Fruit fly (Drosophila melanogaster): Measurements from ENCODE around the gene CG34277.

CG34277 gene

dm6 chr3R:5387564-5387963 lies 18.2 kb downstream of the CG34277 start, which contains the start of gene CG14668:
Gene CG14668 (minus strand): TSS chr3R:5387664.
- peak; percentile 20 for TF ChIP-seq sens (GFP tag)
- TF ChIP-seq CG15269 (tag; optimal IDR thresholded peaks at IDR 0.05) = no peak

dm6 chr3R:5387996-5388395 lies 18.7 kb downstream of the CG34277 start:
- peak; percentile 47; the same call in 1 of the 3 replicates for TF ChIP-seq CG6791 (GFP tag; IDR thresholded peaks at IDR 0.05; ENCODE audit: partially characterized antibody)
- no peak for TF ChIP-seq CG11085 (GFP tag; IDR thresholded peaks at IDR 0.05)
- no peak for TF ChIP-seq CG10209 (GFP tag; optimal IDR thresholded peaks at IDR 0.05)
- no peak for TF ChIP-seq CG8924 (tag; optimal IDR thresholded peaks at IDR 0.05)
- peak; percentile 36; the same call in 1 of the 2 replicates for TF ChIP-seq seq (GFP tag; IDR thresholded peaks at IDR 0.05)
- peak; percentile 12; the same call in 1 of the 3 replicates for TF ChIP-seq CG16813 (GFP tag; IDR thresholded peaks at IDR 0.05; ENCODE audit: partially characterized antibody)
- TF ChIP-seq crp (GFP tag; optimal IDR thresholded peaks at IDR 0.05) = peak in 1 of 2 experiments; percentile 26
- 0 out of 2 replicates have a peak, but pooled peaks have one; percentile 21 for TF ChIP-seq nerfin-2 (GFP tag; IDR thresholded peaks at IDR 0.05; ENCODE audit: partially characterized antibody)
- TF ChIP-seq unc-4 (GFP tag; IDR thresholded peaks at IDR 0.05; ENCODE audit: partially characterized antibody) = 0 out of 2 replicates have a peak, but pooled peaks have one; percentile 36
- no peak for TF ChIP-seq ash1 (GFP tag; optimal IDR thresholded peaks at IDR 0.05)
- TF ChIP-seq ato (GFP tag; IDR thresholded peaks at IDR 0.05; ENCODE audit: partially characterized antibody) = 0 out of 2 replicates have a peak, but pooled peaks have one; percentile 17
- no peak for TF ChIP-seq psq (GFP tag; optimal IDR thresholded peaks at IDR 0.05)
- no peak for TF ChIP-seq dan (GFP tag; IDR thresholded peaks at IDR 0.05)
- 0 out of 4 replicates have a peak, but pooled peaks have one; percentile 77 for TF ChIP-seq chinmo (GFP tag; IDR thresholded peaks at IDR 0.05; ENCODE audit: partially characterized antibody)
- no peak for TF ChIP-seq CG11560 (tag; IDR thresholded peaks at IDR 0.05)
- 0 out of 3 replicates have a peak, but pooled peaks have one; percentile 42 for TF ChIP-seq Opbp (GFP tag; IDR thresholded peaks at IDR 0.05; ENCODE audit: partially characterized antibody)
- TF ChIP-seq Bdp1 (GFP tag; optimal IDR thresholded peaks at IDR 0.05) = peak; percentile 93
- TF ChIP-seq CG42726 (GFP tag; IDR thresholded peaks at IDR 0.05; ENCODE audit: partially characterized antibody) = 0 out of 2 replicates have a peak, but pooled peaks have one; percentile 9
- TF ChIP-seq knrl (GFP tag; IDR thresholded peaks at IDR 0.05; ENCODE audit: partially characterized antibody) = 0 out of 3 replicates have a peak, but pooled peaks have one; percentile 15
- TF ChIP-seq ewg (GFP tag; optimal IDR thresholded peaks at IDR 0.05) = peak; percentile 81
- TF ChIP-seq CG1024 (GFP tag; IDR thresholded peaks at IDR 0.05) = no peak
- no peak for TF ChIP-seq HLH3B (GFP tag; IDR thresholded peaks at IDR 0.05)
- TF ChIP-seq amos (GFP tag; IDR thresholded peaks at IDR 0.05; ENCODE audit: partially characterized antibody) = peak; percentile 31; the same call in 1 of the 2 replicates
- no peak for TF ChIP-seq MBD-R2 (GFP tag; IDR thresholded peaks at IDR 0.05)
- no peak for TF ChIP-seq repo (GFP tag; optimal IDR thresholded peaks at IDR 0.05)

dm6 chr3R:5389034-5389433 lies 19.7 kb downstream of the CG34277 start:
- TF ChIP-seq gfzf (GFP tag; optimal IDR thresholded peaks at IDR 0.05) (no peak), ssp (GFP tag; IDR thresholded peaks at IDR 0.05) (no peak), yki (optimal IDR thresholded peaks at IDR 0.05) (no peak), vvl (GFP tag; IDR thresholded peaks at IDR 0.05) (peak; percentile 15; the same call in 1 of the 2 replicates), CG8388 (GFP tag; optimal IDR thresholded peaks at IDR 0.05) (no peak), Hr78 (GFP tag; optimal IDR thresholded peaks at IDR 0.05) (peak in 1 of 2 experiments; percentile 76), CG3163 (GFP tag; optimal IDR thresholded peaks at IDR 0.05) (no peak), CG15269 (tag; optimal IDR thresholded peaks at IDR 0.05) (no peak), Abd-B (GFP tag; optimal IDR thresholded peaks at IDR 0.05) (no peak), CG12744 (GFP tag; optimal IDR thresholded peaks at IDR 0.05) (no peak), Side (GFP tag; optimal IDR thresholded peaks at IDR 0.05) (no peak), CG13775 (GFP tag; optimal IDR thresholded peaks at IDR 0.05) (no peak), Scr (GFP tag; IDR thresholded peaks at IDR 0.05; ENCODE audit: partially characterized antibody) (no peak), CG13287 (GFP tag; IDR thresholded peaks at IDR 0.05; ENCODE audit: partially characterized antibody) (no peak), Hmx (GFP tag; optimal IDR thresholded peaks at IDR 0.05) (no peak), CG32767 (GFP tag; IDR thresholded peaks at IDR 0.05) (no peak), B-H2 (GFP tag; optimal IDR thresholded peaks at IDR 0.05) (no peak), CG9437 (GFP tag; optimal IDR thresholded peaks at IDR 0.05) (no peak), Adf1 (GFP tag; IDR thresholded peaks at IDR 0.05) (no peak), oc (tag; optimal IDR thresholded peaks at IDR 0.05) (peak; percentile 2), CG1024 (GFP tag; IDR thresholded peaks at IDR 0.05) (no peak), CoRest (tag; optimal IDR thresholded peaks at IDR 0.05) (no peak)
